Fruit fly (Drosophila melanogaster) S2 (cell line): ENCODE results near the gene CG42588.

Experiments used
- CG8478 ChIP-seq: fragments of >200 bp; optimal IDR thresholded peaks from 2 replicates; lab custom pipeline; 2018
- CTCF ChIP-seq, 2 experiments: fragments of >200 bp; optimal IDR thresholded peaks; 2 replicates each; lab custom pipeline; 2018

- TF ChIP-seq CG8478 (no peak), CTCF (optimal IDR thresholded peaks at IDR 0.05; lab: Kevin White, UChicago) (no peak)
These were observed 10.7 kb upstream of the CG42588 start for dm6 chr3L:12803159-12804034.
